Worm (Caenorhabditis elegans) whole organism, L2 larva: ENCODE results near the gene K09C8.7.

ENCODE experiments used
- C34F6.9 ChIP-seq: fragments of 150-350 bp; optimal IDR thresholded peaks from 2 replicates; lab custom pipeline; 2014; ENCODE audit warnings: missing biosample characterization, missing genetic modification characterization
- F13H6.1 ChIP-seq: sonication (generic microtip); optimal IDR thresholded peaks from 2 replicates; lab custom pipeline; 2016; ENCODE audit warnings: missing genetic modification characterization, missing compliant biosample characterization
- R02D3.7 ChIP-seq: fragments of 150-350 bp; optimal IDR thresholded peaks from 2 replicates; lab custom pipeline; 2014; ENCODE audit warnings: missing biosample characterization, missing genetic modification characterization
- Y55F3AM.14 ChIP-seq: fragments of 200-800 bp; sonication (Bioruptor generic); optimal IDR thresholded peaks from 2 replicates; lab custom pipeline; 2018; ENCODE audit warnings: mild to moderate bottlenecking, missing genetic modification characterization, missing compliant biosample characterization
- ZK546.5 ChIP-seq: sonication (generic microtip); optimal IDR thresholded peaks from 2 replicates; lab custom pipeline; 2017; ENCODE audit warnings: missing biosample characterization, missing genetic modification characterization
- alr-1 ChIP-seq: fragments of 150-350 bp; optimal IDR thresholded peaks from 2 replicates; lab custom pipeline; 2014; ENCODE audit warnings: missing biosample characterization, missing genetic modification characterization
- aly-2 ChIP-seq: fragments of 150-350 bp; optimal IDR thresholded peaks from 2 replicates; lab custom pipeline; 2014; ENCODE audit warnings: missing biosample characterization, missing genetic modification characterization
- ama-1 ChIP-seq: fragments of 150-350 bp; optimal IDR thresholded peaks from 2 replicates; lab custom pipeline; 2018; ENCODE audit warnings: inconsistent platforms
- blmp-1 ChIP-seq: sonication (generic microtip); optimal IDR thresholded peaks from 2 replicates; lab custom pipeline; 2017; ENCODE audit warnings: missing genetic modification characterization, mild to moderate bottlenecking, missing compliant biosample characterization, antibody characterized with exemption, moderate library complexity; ENCODE audit not compliant: insufficient read depth
- ceh-16 ChIP-seq: fragments of 150-350 bp; optimal IDR thresholded peaks from 2 replicates; lab custom pipeline; 2014; ENCODE audit warnings: missing biosample characterization, missing genetic modification characterization
- ceh-82 ChIP-seq: fragments of 150-350 bp; optimal IDR thresholded peaks from 2 replicates; lab custom pipeline; 2014; ENCODE audit warnings: missing biosample characterization, missing genetic modification characterization
- egl-27 ChIP-seq: sonication (generic microtip); optimal IDR thresholded peaks from 3 replicates; lab custom pipeline; 2017; ENCODE audit warnings: missing biosample characterization, missing genetic modification reagents, missing genetic modification characterization
- elt-3 ChIP-seq: sonication (generic microtip); optimal IDR thresholded peaks from 2 replicates; lab custom pipeline; 2017; ENCODE audit warnings: missing biosample characterization, missing genetic modification characterization
- fos-1 ChIP-seq: fragments of 150-350 bp; optimal IDR thresholded peaks from 2 replicates; lab custom pipeline; 2014; ENCODE audit warnings: missing biosample characterization, missing genetic modification characterization
- gmeb-1 ChIP-seq: fragments of 150-350 bp; optimal IDR thresholded peaks from 2 replicates; lab custom pipeline; 2014; ENCODE audit warnings: missing biosample characterization, missing genetic modification characterization
- lin-11 ChIP-seq: fragments of 150-350 bp; sonication (generic microtip); optimal IDR thresholded peaks from 2 replicates; lab custom pipeline; 2014; ENCODE audit warnings: missing biosample characterization, missing genetic modification characterization, inconsistent platforms, mixed read lengths
- lin-13 ChIP-seq: fragments of 150-350 bp; optimal IDR thresholded peaks from 2 replicates; lab custom pipeline; 2014; ENCODE audit warnings: missing biosample characterization, missing genetic modification reagents, missing genetic modification characterization
- lsy-2 ChIP-seq, 2 experiments: fragments of 150-350 bp in 1 of 2; sonication (generic microtip) in 1 of 2; optimal IDR thresholded peaks; 2 replicates each; lab custom pipeline; 2014 to 2017; ENCODE audit warnings: missing biosample characterization in 2 of 2, missing genetic modification characterization in 2 of 2
- mab-5 ChIP-seq: fragments of 150-350 bp; optimal IDR thresholded peaks from 2 replicates; lab custom pipeline; 2014; ENCODE audit warnings: missing biosample characterization, missing genetic modification characterization
- mbf-1 ChIP-seq: sonication (generic microtip); optimal IDR thresholded peaks from 2 replicates; lab custom pipeline; 2017; ENCODE audit warnings: missing biosample characterization, missing genetic modification characterization
- nhr-10 ChIP-seq: sonication (generic microtip); optimal IDR thresholded peaks from 2 replicates; lab custom pipeline; 2017; ENCODE audit warnings: missing biosample characterization, missing genetic modification characterization
- nhr-11 ChIP-seq: fragments of 150-350 bp; optimal IDR thresholded peaks from 2 replicates; lab custom pipeline; 2014; ENCODE audit warnings: missing biosample characterization, missing genetic modification characterization
- nhr-12 ChIP-seq: fragments of 150-350 bp; optimal IDR thresholded peaks from 2 replicates; lab custom pipeline; 2014; ENCODE audit warnings: missing biosample characterization, missing genetic modification characterization
- nhr-129 ChIP-seq: fragments of 150-350 bp; optimal IDR thresholded peaks from 2 replicates; lab custom pipeline; 2014; ENCODE audit warnings: missing biosample characterization, missing genetic modification characterization
- nhr-23 ChIP-seq: fragments of 150-350 bp; optimal IDR thresholded peaks from 2 replicates; lab custom pipeline; 2014; ENCODE audit warnings: missing biosample characterization, missing genetic modification reagents, missing genetic modification characterization
- nhr-237 ChIP-seq: fragments of 150-350 bp; optimal IDR thresholded peaks from 2 replicates; lab custom pipeline; 2014; ENCODE audit warnings: missing biosample characterization, missing genetic modification characterization
- nhr-25 ChIP-seq: fragments of 150-350 bp; sonication (generic microtip); optimal IDR thresholded peaks from 3 replicates; lab custom pipeline; 2014; ENCODE audit warnings: missing biosample characterization, missing genetic modification characterization
- nhr-6 ChIP-seq: fragments of 150-350 bp; optimal IDR thresholded peaks from 2 replicates; lab custom pipeline; 2014; ENCODE audit warnings: missing biosample characterization, missing genetic modification characterization
- nhr-77 ChIP-seq: fragments of 150-350 bp; optimal IDR thresholded peaks from 2 replicates; lab custom pipeline; 2014; ENCODE audit warnings: missing biosample characterization, missing genetic modification characterization
- peb-1 ChIP-seq: fragments of 150-350 bp; optimal IDR thresholded peaks from 2 replicates; lab custom pipeline; 2014; ENCODE audit warnings: missing biosample characterization, missing genetic modification characterization
- sem-4 ChIP-seq: fragments of 150-350 bp; optimal IDR thresholded peaks from 2 replicates; lab custom pipeline; 2014; ENCODE audit warnings: missing biosample characterization, missing genetic modification reagents, missing genetic modification characterization
- skn-1 ChIP-seq: sonication (generic microtip); optimal IDR thresholded peaks from 2 replicates; lab custom pipeline; 2017; ENCODE audit warnings: missing biosample characterization, missing genetic modification characterization
- sma-9 ChIP-seq, 2 experiments: fragments of 150-350 bp in 1 of 2; sonication (generic microtip) in 1 of 2; optimal IDR thresholded peaks; 2 replicates each; lab custom pipeline; 2014 to 2016; ENCODE audit warnings: missing genetic modification characterization in 2 of 2, mild to moderate bottlenecking in 1 of 2, missing biosample characterization in 1 of 2, missing compliant biosample characterization in 1 of 2, missing genetic modification reagents in 1 of 2, moderate library complexity in 1 of 2
- snpc-4 ChIP-seq: fragments of 150-350 bp; optimal IDR thresholded peaks from 2 replicates; lab custom pipeline; 2014; ENCODE audit warnings: missing biosample characterization, missing genetic modification characterization
- unc-39 ChIP-seq: fragments of 150-350 bp; optimal IDR thresholded peaks from 2 replicates; lab custom pipeline; 2014; ENCODE audit warnings: missing biosample characterization, missing genetic modification characterization
- unc-55 ChIP-seq: fragments of 150-350 bp; sonication (generic microtip); optimal IDR thresholded peaks from 3 replicates; lab custom pipeline; 2014; ENCODE audit warnings: missing biosample characterization, missing genetic modification reagents, missing genetic modification characterization
- unc-62 ChIP-seq: fragments of 150-350 bp; optimal IDR thresholded peaks from 2 replicates; lab custom pipeline; 2014; ENCODE audit warnings: missing biosample characterization, missing genetic modification reagents, missing genetic modification characterization
- ztf-11 ChIP-seq: sonication (generic microtip); optimal IDR thresholded peaks from 2 replicates; lab custom pipeline; 2017; ENCODE audit warnings: missing biosample characterization, missing genetic modification characterization
- ztf-4 ChIP-seq: fragments of 150-350 bp; optimal IDR thresholded peaks from 2 replicates; lab custom pipeline; 2014; ENCODE audit warnings: missing biosample characterization, missing genetic modification characterization

The K09C8.7 gene

ce11 chrX:10990855-10991176, 39.6 kb upstream of the K09C8.7 start:
- TF ChIP-seq blmp-1 = no peak
- TF ChIP-seq nhr-237 (tag; lab: Kevin White, UChicago) = no peak
- TF ChIP-seq ceh-16 = no peak
- TF ChIP-seq unc-55 = no peak
- TF ChIP-seq nhr-10 (tag; lab: Kevin White, UChicago) = no peak
- TF ChIP-seq gmeb-1 (tag; lab: Kevin White, UChicago) = no peak
- no peak for TF ChIP-seq F13H6.1 (tag; lab: Kevin White, UChicago)
- no peak for TF ChIP-seq nhr-77 (tag; lab: Kevin White, UChicago)
- no peak for TF ChIP-seq ceh-82 (tag; lab: Kevin White, UChicago)
- TF ChIP-seq mbf-1 (tag; lab: Kevin White, UChicago) = no peak
- TF ChIP-seq unc-39 (tag; lab: Kevin White, UChicago) = no peak
- TF ChIP-seq sma-9 (GFP tag; optimal IDR thresholded peaks at IDR 0.05; lab: Kevin White, UChicago) = no peak
- no peak for TF ChIP-seq sma-9 (tag; optimal IDR thresholded peaks at IDR 0.05; lab: Kevin White, UChicago)
- TF ChIP-seq R02D3.7 (tag; lab: Kevin White, UChicago) = no peak
- TF ChIP-seq nhr-129 (tag; lab: Kevin White, UChicago) = no peak
- TF ChIP-seq nhr-25 (tag; lab: Kevin White, UChicago) = no peak
- TF ChIP-seq mab-5 (tag; lab: Kevin White, UChicago) = no peak

- TF ChIP-seq aly-2 (tag; lab: Kevin White, UChicago) = no peak
- peak; percentile 45 for TF ChIP-seq fos-1
- TF ChIP-seq, all 48 proteins: peak for 1
These were observed 39.1 kb upstream of the K09C8.7 start for ce11 chrX:10990159-10990854.

ce11 chrX:10989286-10989685, 38.1 kb upstream of the K09C8.7 start:
- TF ChIP-seq skn-1 (tag; lab: Kevin White, UChicago) = no peak
- no peak for TF ChIP-seq sma-9 (GFP tag; optimal IDR thresholded peaks at IDR 0.05; lab: Kevin White, UChicago)
- no peak for TF ChIP-seq sma-9 (tag; optimal IDR thresholded peaks at IDR 0.05; lab: Kevin White, UChicago)
- no peak for TF ChIP-seq lin-11 (tag; lab: Kevin White, UChicago)
- TF ChIP-seq C34F6.9 (tag; lab: Kevin White, UChicago) = no peak
- no peak for TF ChIP-seq F13H6.1 (tag; lab: Kevin White, UChicago)
- TF ChIP-seq ztf-4 (tag; lab: Kevin White, UChicago) = no peak
- no peak for TF ChIP-seq lsy-2 (tag; optimal IDR thresholded peaks at IDR 0.05; lab: Kevin White, UChicago)
- no peak for TF ChIP-seq elt-3 (tag; lab: Kevin White, UChicago)
- TF ChIP-seq nhr-25 (tag; lab: Kevin White, UChicago) = no peak
- no peak for TF ChIP-seq egl-27 (tag; lab: Kevin White, UChicago)
- TF ChIP-seq alr-1 (tag; lab: Kevin White, UChicago) = no peak
- TF ChIP-seq lin-13 = no peak
- no peak for TF ChIP-seq nhr-12 (tag; lab: Kevin White, UChicago)
- no peak for TF ChIP-seq sem-4 (tag; lab: Kevin White, UChicago)
- TF ChIP-seq nhr-23 (tag; lab: Kevin White, UChicago) = no peak
- no peak for TF ChIP-seq unc-39 (tag; lab: Kevin White, UChicago)
- no peak for TF ChIP-seq ceh-16
- no peak for TF ChIP-seq Y55F3AM.14
- TF ChIP-seq snpc-4 (tag; lab: Kevin White, UChicago) = no peak

- TF ChIP-seq peb-1 (tag; lab: Kevin White, UChicago) (no peak), R02D3.7 (tag; lab: Kevin White, UChicago) (no peak), nhr-6 (no peak), nhr-11 (tag; lab: Kevin White, UChicago) (no peak), ceh-16 (no peak), ZK546.5 (tag; lab: Kevin White, UChicago) (no peak), lin-11 (tag; lab: Kevin White, UChicago) (no peak), ztf-11 (tag; lab: Kevin White, UChicago) (no peak), nhr-12 (tag; lab: Kevin White, UChicago) (no peak), mab-5 (tag; lab: Kevin White, UChicago) (no peak), C34F6.9 (tag; lab: Kevin White, UChicago) (no peak), unc-62 (no peak), nhr-77 (tag; lab: Kevin White, UChicago) (no peak), fos-1 (no peak), nhr-129 (tag; lab: Kevin White, UChicago) (no peak), ama-1 (lab: Kevin White, UChicago) (no peak), ztf-4 (tag; lab: Kevin White, UChicago) (no peak)
- TF ChIP-seq, all 48 proteins: peak for 0
These were observed 30.9 kb upstream of the K09C8.7 start, which contains the start of gene ver-4 for ce11 chrX:10982051-10982450. Gene ver-4 (plus strand): TSS chrX:10982351.
